Fruit fly (Drosophila melanogaster): ENCODE measurements around the gene CG6621.

The CG6621 gene

DNA sequence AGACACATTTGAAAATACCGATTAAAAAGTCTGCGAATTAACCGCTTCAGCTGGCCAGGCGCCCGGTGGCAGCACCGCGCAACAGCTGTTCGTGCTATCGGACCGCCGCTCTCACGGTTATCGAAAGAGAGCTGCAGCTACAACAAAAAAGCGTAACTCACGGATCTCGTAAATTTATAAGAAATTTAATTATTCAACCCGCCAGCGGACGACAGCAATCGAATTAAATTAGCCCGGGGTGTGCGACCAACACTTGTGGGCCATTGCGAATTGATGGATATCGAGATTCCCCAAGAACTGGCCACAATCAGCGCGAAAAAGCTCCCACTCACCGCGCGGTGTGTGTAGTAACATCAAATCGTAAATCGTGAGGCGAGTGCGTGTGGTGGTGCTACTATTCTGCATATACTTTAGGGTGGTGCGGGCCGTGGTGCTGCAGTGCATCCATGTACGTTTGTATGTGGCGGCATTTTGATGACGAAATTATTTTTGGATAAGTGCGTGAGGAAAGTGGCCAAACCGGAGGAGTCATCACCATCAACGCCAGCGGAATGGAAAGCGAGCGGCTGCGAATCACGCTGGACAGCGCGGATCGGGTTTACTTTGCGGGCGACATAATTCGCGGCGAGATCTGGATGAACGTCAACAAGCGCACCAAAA lies 7.8 kb downstream of the CG6621 start, which contains the start of gene Leash:
TSS of gene Leash (plus strand) at position 119 of the 660 bp plus-strand sequence.
- TF ChIP-seq Blimp-1 (GFP tag; optimal IDR thresholded peaks at IDR 0.05), result no peak
- TF ChIP-seq CG3163 (GFP tag; optimal IDR thresholded peaks at IDR 0.05), result peak; percentile 57
- no peak for TF ChIP-seq CG1529 (GFP tag; optimal IDR thresholded peaks at IDR 0.05)
- no peak for TF ChIP-seq NC2α (GFP tag; optimal IDR thresholded peaks at IDR 0.05)
- no peak for TF ChIP-seq CG13424 (tag; optimal IDR thresholded peaks at IDR 0.05)
- TF ChIP-seq Nf-YB (GFP tag; optimal IDR thresholded peaks at IDR 0.05), result no peak
- TF ChIP-seq gcm (GFP tag; optimal IDR thresholded peaks at IDR 0.05), result no peak
- TF ChIP-seq CG12942 (GFP tag; optimal IDR thresholded peaks at IDR 0.05), result no peak
- TF ChIP-seq phol (tag; optimal IDR thresholded peaks at IDR 0.05), result no peak
- no peak for TF ChIP-seq CG3065 (GFP tag; optimal IDR thresholded peaks at IDR 0.05)
- TF ChIP-seq jing (GFP tag; optimal IDR thresholded peaks at IDR 0.05), result no peak
- TF ChIP-seq nmo (GFP tag; optimal IDR thresholded peaks at IDR 0.05), result no peak
- TF ChIP-seq mld (GFP tag; IDR thresholded peaks at IDR 0.05; ENCODE audit: partially characterized antibody), result no peak; the same call in 2 of the 3 replicates
- TF ChIP-seq CG18619 (GFP tag; optimal IDR thresholded peaks at IDR 0.05), result no peak
- TF ChIP-seq trem (tag; optimal IDR thresholded peaks at IDR 0.05), result peak; percentile 64
- TF ChIP-seq insv (GFP tag; optimal IDR thresholded peaks at IDR 0.05), result no peak
- no peak for TF ChIP-seq zf30C (GFP tag; optimal IDR thresholded peaks at IDR 0.05)
- TF ChIP-seq Hey (tag; optimal IDR thresholded peaks at IDR 0.05), result no peak
- no peak for TF ChIP-seq Dip3 (GFP tag; optimal IDR thresholded peaks at IDR 0.05)
- no peak for TF ChIP-seq Dip2 (GFP tag; IDR thresholded peaks at IDR 0.05)
- no peak for TF ChIP-seq nau (GFP tag; optimal IDR thresholded peaks at IDR 0.05)
- TF ChIP-seq sr (GFP tag; IDR thresholded peaks at IDR 0.05), result no peak
- no peak for TF ChIP-seq CG5245 (GFP tag; optimal IDR thresholded peaks at IDR 0.05)
- TF ChIP-seq Ptx1 (GFP tag; IDR thresholded peaks at IDR 0.05), result no peak
- no peak for TF ChIP-seq gt (GFP tag; IDR thresholded peaks at IDR 0.05)
- TF ChIP-seq CG7839 (tag; optimal IDR thresholded peaks at IDR 0.05), result no peak
- no peak for TF ChIP-seq klu (GFP tag; IDR thresholded peaks at IDR 0.05)
- no peak for TF ChIP-seq Ravus (GFP tag; IDR thresholded peaks at IDR 0.05)
- no peak for TF ChIP-seq dpn (GFP tag; optimal IDR thresholded peaks at IDR 0.05)
- TF ChIP-seq CG9727 (GFP tag; optimal IDR thresholded peaks at IDR 0.05), result no peak
- no peak for TF ChIP-seq CG13624 (GFP tag; optimal IDR thresholded peaks at IDR 0.05)
- TF ChIP-seq CG5180 (GFP tag; optimal IDR thresholded peaks at IDR 0.05), result no peak
- TF ChIP-seq caup (GFP tag; optimal IDR thresholded peaks at IDR 0.05; ENCODE audit: severe bottlenecking), result no peak
- TF ChIP-seq Ada2b (GFP tag; IDR thresholded peaks at IDR 0.05), result no peak
- no peak for TF ChIP-seq Atf6 (GFP tag; IDR thresholded peaks at IDR 0.05)
- no peak for TF ChIP-seq CG15479 (GFP tag; optimal IDR thresholded peaks at IDR 0.05)
- TF ChIP-seq CG4328 (GFP tag; optimal IDR thresholded peaks at IDR 0.05), result no peak
- TF ChIP-seq Spps (tag; optimal IDR thresholded peaks at IDR 0.05), result no peak
- TF ChIP-seq amos (GFP tag; IDR thresholded peaks at IDR 0.05; ENCODE audit: partially characterized antibody), result peak; percentile 42; the same call in 1 of the 2 replicates
- no peak for TF ChIP-seq da (GFP tag; optimal IDR thresholded peaks at IDR 0.05)
- TF ChIP-seq row (GFP tag; IDR thresholded peaks at IDR 0.05), result peak; percentile 10; the same call in 1 of the 3 replicates
- TF ChIP-seq Xrp1 (GFP tag; IDR thresholded peaks at IDR 0.05), result no peak
- no peak for TF ChIP-seq Kr (GFP tag; optimal IDR thresholded peaks at IDR 0.05)
- TF ChIP-seq cg (GFP tag; optimal IDR thresholded peaks at IDR 0.05), result peak; percentile 23
- no peak for TF ChIP-seq CG17328 (GFP tag; IDR thresholded peaks at IDR 0.05)
- TF ChIP-seq CG17568 (GFP tag; optimal IDR thresholded peaks at IDR 0.05), result no peak
- no peak for TF ChIP-seq CG12104 (GFP tag; optimal IDR thresholded peaks at IDR 0.05)
- no peak for TF ChIP-seq Bteb2 (GFP tag; optimal IDR thresholded peaks at IDR 0.05)
- TF ChIP-seq slou (GFP tag; optimal IDR thresholded peaks at IDR 0.05), result no peak
- TF ChIP-seq ems (GFP tag; optimal IDR thresholded peaks at IDR 0.05), result no peak
